Worm (Caenorhabditis elegans) whole organism, L3 larva: ENCODE measurements around the gene abts-3.

Experiments
- ZK546.5 ChIP-seq: sonication (generic microtip); optimal IDR thresholded peaks from 2 replicates; lab custom pipeline; 2017; ENCODE audit warnings: missing biosample characterization, missing genetic modification characterization
- aly-2 ChIP-seq: fragments of 150-350 bp; optimal IDR thresholded peaks from 2 replicates; lab custom pipeline; 2014; ENCODE audit warnings: missing biosample characterization, missing genetic modification characterization
- ceh-82 ChIP-seq: fragments of 150-350 bp; optimal IDR thresholded peaks from 2 replicates; lab custom pipeline; 2014; ENCODE audit warnings: missing biosample characterization, missing genetic modification characterization
- ceh-9 ChIP-seq: sonication (generic microtip); optimal IDR thresholded peaks from 2 replicates; lab custom pipeline; 2018; ENCODE audit warnings: missing biosample characterization, missing genetic modification characterization
- daf-12 ChIP-seq: fragments of 150-350 bp; optimal IDR thresholded peaks from 2 replicates; lab custom pipeline; 2014; ENCODE audit warnings: missing biosample characterization, missing genetic modification reagents, missing genetic modification characterization
- egl-5 ChIP-seq: fragments of 150-350 bp; optimal IDR thresholded peaks from 2 replicates; lab custom pipeline; 2017; ENCODE audit warnings: missing biosample characterization, missing genetic modification reagents, missing genetic modification characterization, inconsistent platforms
- elt-1 ChIP-seq: fragments of 150-350 bp; optimal IDR thresholded peaks from 2 replicates; lab custom pipeline; 2014; ENCODE audit warnings: missing biosample characterization, missing genetic modification characterization
- elt-2 ChIP-seq: sonication (generic microtip); optimal IDR thresholded peaks from 2 replicates; lab custom pipeline; 2016; ENCODE audit warnings: missing genetic modification reagents, mild to moderate bottlenecking, missing genetic modification characterization, missing compliant biosample characterization
- eor-1 ChIP-seq, 2 experiments: fragments of 150-350 bp; optimal IDR thresholded peaks; 2 replicates each; lab custom pipeline; 2014 to 2018; ENCODE audit warnings: missing biosample characterization in 2 of 2, missing genetic modification characterization in 2 of 2
- fkh-10 ChIP-seq: sonication (generic microtip); optimal IDR thresholded peaks from 2 replicates; lab custom pipeline; 2017; ENCODE audit warnings: missing biosample characterization, missing genetic modification reagents, missing genetic modification characterization
- fos-1 ChIP-seq: fragments of 150-350 bp; optimal IDR thresholded peaks from 2 replicates; lab custom pipeline; 2014; ENCODE audit warnings: missing biosample characterization, missing genetic modification characterization
- hmg-11 ChIP-seq: sonication (generic microtip); optimal IDR thresholded peaks from 2 replicates; lab custom pipeline; 2016; ENCODE audit warnings: missing genetic modification characterization, missing compliant biosample characterization
- jun-1 ChIP-seq: fragments of 150-350 bp; optimal IDR thresholded peaks from 2 replicates; lab custom pipeline; 2014; ENCODE audit warnings: missing biosample characterization, missing genetic modification reagents, missing genetic modification characterization
- lin-15B ChIP-seq: fragments of 150-350 bp; optimal IDR thresholded peaks from 2 replicates; lab custom pipeline; 2014; ENCODE audit warnings: missing biosample characterization, missing genetic modification characterization
- lin-39 ChIP-seq: fragments of 150-350 bp; optimal IDR thresholded peaks from 2 replicates; lab custom pipeline; 2018; ENCODE audit warnings: missing biosample characterization, missing genetic modification reagents, missing genetic modification characterization
- lsy-12 ChIP-seq: sonication (generic microtip); optimal IDR thresholded peaks from 2 replicates; lab custom pipeline; 2016; ENCODE audit warnings: mild to moderate bottlenecking, missing genetic modification characterization, missing compliant biosample characterization
- mdl-1 ChIP-seq: fragments of 150-350 bp; optimal IDR thresholded peaks from 2 replicates; lab custom pipeline; 2014; ENCODE audit warnings: missing biosample characterization, missing genetic modification characterization
- mml-1 ChIP-seq: fragments of 150-350 bp; sonication (generic microtip); optimal IDR thresholded peaks from 3 replicates; lab custom pipeline; 2014; ENCODE audit warnings: missing biosample characterization, missing genetic modification characterization
- nhr-11 ChIP-seq: fragments of 150-350 bp; optimal IDR thresholded peaks from 2 replicates; lab custom pipeline; 2014; ENCODE audit warnings: missing biosample characterization, missing genetic modification characterization
- nhr-12 ChIP-seq: fragments of 150-350 bp; optimal IDR thresholded peaks from 2 replicates; lab custom pipeline; 2014; ENCODE audit warnings: missing biosample characterization, missing genetic modification characterization
- nhr-23 ChIP-seq: fragments of 150-350 bp; optimal IDR thresholded peaks from 2 replicates; lab custom pipeline; 2014; ENCODE audit warnings: missing biosample characterization, missing genetic modification reagents, missing genetic modification characterization
- nhr-237 ChIP-seq: fragments of 150-350 bp; optimal IDR thresholded peaks from 2 replicates; lab custom pipeline; 2014; ENCODE audit warnings: missing biosample characterization, missing genetic modification characterization
- nhr-25 ChIP-seq: sonication (generic microtip); optimal IDR thresholded peaks from 2 replicates; lab custom pipeline; 2017; ENCODE audit warnings: missing biosample characterization, missing genetic modification characterization
- nhr-28 ChIP-seq: fragments of 150-350 bp; optimal IDR thresholded peaks from 2 replicates; lab custom pipeline; 2014; ENCODE audit warnings: missing biosample characterization, missing genetic modification characterization
- nhr-43 ChIP-seq: sonication (generic microtip); optimal IDR thresholded peaks from 2 replicates; lab custom pipeline; 2016; ENCODE audit warnings: mild to moderate bottlenecking, missing genetic modification characterization, missing compliant biosample characterization; ENCODE audit not compliant: poor library complexity, severe bottlenecking
- nhr-67 ChIP-seq: fragments of 150-350 bp; optimal IDR thresholded peaks from 2 replicates; lab custom pipeline; 2014; ENCODE audit warnings: missing biosample characterization, missing genetic modification characterization
- nhr-76 ChIP-seq: fragments of 150-350 bp; sonication (generic microtip); optimal IDR thresholded peaks from 5 replicates; lab custom pipeline; 2014; ENCODE audit warnings: missing biosample characterization, missing genetic modification characterization
- pqm-1 ChIP-seq: fragments of 150-350 bp; optimal IDR thresholded peaks from 2 replicates; lab custom pipeline; 2017; ENCODE audit warnings: missing biosample characterization, missing genetic modification characterization, inconsistent platforms
- sea-2 ChIP-seq: fragments of 150-350 bp; sonication (generic microtip); optimal IDR thresholded peaks from 4 replicates; lab custom pipeline; 2014; ENCODE audit warnings: missing biosample characterization, missing genetic modification reagents, missing genetic modification characterization
- skn-1 ChIP-seq: fragments of 150-350 bp; optimal IDR thresholded peaks from 2 replicates; lab custom pipeline; 2014; ENCODE audit warnings: missing biosample characterization, missing genetic modification characterization
- snpc-4 ChIP-seq: fragments of 150-350 bp; optimal IDR thresholded peaks from 2 replicates; lab custom pipeline; 2014; ENCODE audit warnings: missing biosample characterization, missing genetic modification characterization
- unc-62 ChIP-seq: fragments of 150-350 bp; sonication (generic microtip); optimal IDR thresholded peaks from 4 replicates; lab custom pipeline; 2014; ENCODE audit warnings: missing biosample characterization, missing genetic modification reagents, missing genetic modification characterization
- zag-1 ChIP-seq: fragments of 150-350 bp; optimal IDR thresholded peaks from 2 replicates; lab custom pipeline; 2014; ENCODE audit warnings: missing biosample characterization, missing genetic modification characterization
- ztf-11 ChIP-seq: fragments of 150-350 bp; optimal IDR thresholded peaks from 2 replicates; lab custom pipeline; 2014; ENCODE audit warnings: missing biosample characterization, missing genetic modification characterization
- ztf-4 ChIP-seq: fragments of 150-350 bp; optimal IDR thresholded peaks from 2 replicates; lab custom pipeline; 2014; ENCODE audit warnings: missing biosample characterization, missing genetic modification characterization

Gene abts-3

DNA sequence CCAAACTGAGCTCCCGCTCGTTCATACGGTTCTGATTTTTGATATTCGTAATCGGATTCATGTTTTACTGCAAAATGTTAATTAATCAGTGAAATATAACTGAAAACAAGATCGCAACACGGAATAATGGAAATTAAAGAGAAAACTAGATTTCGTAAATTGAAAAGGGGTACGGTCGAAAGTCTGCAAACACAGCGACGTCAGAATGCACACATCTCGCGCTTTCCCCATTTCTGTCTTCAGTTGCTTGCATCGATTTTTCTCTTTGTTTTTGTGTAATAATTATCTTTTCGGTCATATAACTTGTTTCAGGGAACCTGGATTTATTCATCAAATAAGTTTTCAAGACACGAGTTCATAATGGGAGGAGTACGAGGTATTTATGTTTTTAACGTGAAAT lies 64.2 kb downstream of the abts-3 start, which contains the start of the genes rbmx-2 and C30B5.2:
Gene rbmx-2 (minus strand): TSS at position 74 of the 400 bp plus-strand sequence.
Gene C30B5.2 (plus strand): TSS at position 306 of the 400 bp plus-strand sequence.
- TF ChIP-seq ztf-4 (tag; lab: Kevin White, UChicago) (no peak), fos-1 (no peak), skn-1 (tag; lab: Kevin White, UChicago) (no peak), nhr-25 (tag; lab: Kevin White, UChicago) (peak; percentile 28), mml-1 (tag; lab: Kevin White, UChicago) (no peak), ztf-11 (tag; lab: Kevin White, UChicago) (no peak), elt-1 (tag; lab: Kevin White, UChicago) (no peak), sea-2 (peak; percentile 15), snpc-4 (tag; lab: Kevin White, UChicago) (no peak), mdl-1 (tag; lab: Kevin White, UChicago) (no peak), nhr-43 (tag; lab: Kevin White, UChicago) (peak; percentile 8), hmg-11 (tag; lab: Kevin White, UChicago) (peak; percentile 79), ZK546.5 (tag; lab: Kevin White, UChicago) (no peak), eor-1 (tag; optimal IDR thresholded peaks at IDR 0.05; lab: Kevin White, UChicago) (no peak), unc-62 (GFP tag; lab: Kevin White, UChicago) (no peak), lin-15B (tag; lab: Kevin White, UChicago) (peak; percentile 16), lin-39 (tag; lab: Kevin White, UChicago) (peak; percentile 44), nhr-67 (tag; lab: Kevin White, UChicago) (no peak), ceh-82 (tag; lab: Kevin White, UChicago) (no peak), egl-5 (tag; lab: Kevin White, UChicago) (no peak), nhr-12 (no peak)

DNA sequence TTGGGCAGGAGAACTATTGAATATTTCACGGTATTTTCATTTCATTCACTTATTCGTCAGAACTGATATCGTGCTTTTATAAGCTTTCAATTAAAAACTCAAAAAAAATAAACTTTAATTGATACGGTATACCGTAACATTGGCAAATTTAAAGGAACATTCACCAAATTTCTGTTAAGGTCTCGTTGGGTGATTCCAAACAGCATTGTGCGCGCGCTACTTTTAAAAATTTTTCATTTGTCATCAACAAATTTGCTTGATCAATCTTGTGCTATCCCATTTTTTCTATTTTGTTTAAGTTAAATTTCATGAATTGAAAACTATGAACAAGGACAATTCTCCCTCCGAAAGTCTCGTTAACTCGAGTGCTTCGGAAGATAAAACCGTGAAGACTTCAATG lies 65.8 kb downstream of the abts-3 start, which contains the start of gene szy-4:
Gene szy-4 (plus strand): TSS at position 229 of the 400 bp plus-strand sequence.
- TF ChIP-seq fkh-10 (GFP tag; lab: Kevin White, UChicago): no peak
- TF ChIP-seq fos-1: no peak
- no peak for TF ChIP-seq aly-2
- no peak for TF ChIP-seq ztf-4 (tag; lab: Kevin White, UChicago)
- TF ChIP-seq eor-1 (tag; optimal IDR thresholded peaks at IDR 0.05; lab: Kevin White, UChicago): no peak
- no peak for TF ChIP-seq hmg-11 (tag; lab: Kevin White, UChicago)
- TF ChIP-seq lsy-12 (tag; lab: Kevin White, UChicago): no peak
- TF ChIP-seq nhr-237: no peak
- TF ChIP-seq, all 47 proteins: peak for 0

DNA sequence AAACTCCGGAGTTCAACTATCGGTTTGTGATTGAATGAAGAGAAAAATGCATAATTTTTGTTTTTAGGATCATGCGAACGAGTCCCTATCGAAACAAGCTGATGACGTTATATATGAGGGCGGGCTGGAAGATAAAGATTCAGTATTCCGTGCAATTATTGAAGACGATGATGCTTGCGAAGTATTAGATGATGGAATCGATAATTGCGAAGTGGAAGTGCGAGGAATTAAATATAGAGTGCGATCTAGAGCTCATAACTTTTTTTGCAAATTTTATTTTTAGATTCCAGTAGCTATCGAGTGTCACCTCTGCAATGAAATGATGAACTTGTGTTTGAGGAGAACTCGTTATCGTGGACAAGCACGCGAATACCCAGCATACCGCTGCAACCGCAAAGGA lies 66.3 kb downstream of the abts-3 start:
- TF ChIP-seq fkh-10 (GFP tag; lab: Kevin White, UChicago) (no peak), fos-1 (no peak), hmg-11 (tag; lab: Kevin White, UChicago) (no peak), nhr-28 (tag; lab: Kevin White, UChicago) (no peak), lsy-12 (tag; lab: Kevin White, UChicago) (no peak), nhr-76 (tag; lab: Kevin White, UChicago) (no peak)

DNA sequence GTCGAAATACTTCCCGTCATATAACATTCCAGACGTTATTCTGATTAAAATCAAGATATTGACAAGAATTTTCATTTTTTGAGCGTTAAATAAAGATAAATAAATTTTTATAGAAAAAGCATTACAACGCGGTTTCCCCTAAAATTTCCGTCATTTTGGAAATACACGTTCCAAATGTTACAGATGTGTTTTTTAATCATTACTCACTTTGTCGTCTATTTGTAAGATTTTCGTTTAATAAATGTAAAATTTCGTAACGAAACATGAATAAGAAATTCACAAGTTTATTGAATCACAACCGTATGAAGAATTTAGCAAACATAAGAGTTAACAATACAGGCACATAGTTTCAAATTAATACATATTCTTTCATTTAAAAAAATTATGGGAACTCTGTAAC lies 70.2 kb downstream of the abts-3 start, which contains the start of gene C30B5.17:
Gene C30B5.17 (minus strand): TSS at position 101 of the 400 bp plus-strand sequence.
- no peak for TF ChIP-seq ztf-11 (tag; lab: Kevin White, UChicago)
- no peak for TF ChIP-seq egl-5 (tag; lab: Kevin White, UChicago)
- TF ChIP-seq elt-2: no peak
- TF ChIP-seq zag-1 (tag; lab: Kevin White, UChicago): no peak
- TF ChIP-seq jun-1: no peak
- no peak for TF ChIP-seq mml-1 (tag; lab: Kevin White, UChicago)
- no peak for TF ChIP-seq nhr-67 (tag; lab: Kevin White, UChicago)
- TF ChIP-seq nhr-11 (tag; lab: Kevin White, UChicago): no peak
- no peak for TF ChIP-seq nhr-12
- no peak for TF ChIP-seq lin-15B (tag; lab: Kevin White, UChicago)
- TF ChIP-seq ceh-9 (tag; lab: Kevin White, UChicago): no peak
- TF ChIP-seq nhr-25 (tag; lab: Kevin White, UChicago): no peak
- TF ChIP-seq fkh-10 (GFP tag; lab: Kevin White, UChicago): no peak
- no peak for TF ChIP-seq mdl-1 (tag; lab: Kevin White, UChicago)
- no peak for TF ChIP-seq daf-12 (tag; lab: Kevin White, UChicago)
- no peak for TF ChIP-seq nhr-76 (tag; lab: Kevin White, UChicago)
- no peak for TF ChIP-seq pqm-1 (tag; lab: Kevin White, UChicago)
- TF ChIP-seq nhr-23: no peak
